Fruit fly (Drosophila melanogaster): Measurements from ENCODE around the gene Ca-beta.

The Ca-beta gene

DNA sequence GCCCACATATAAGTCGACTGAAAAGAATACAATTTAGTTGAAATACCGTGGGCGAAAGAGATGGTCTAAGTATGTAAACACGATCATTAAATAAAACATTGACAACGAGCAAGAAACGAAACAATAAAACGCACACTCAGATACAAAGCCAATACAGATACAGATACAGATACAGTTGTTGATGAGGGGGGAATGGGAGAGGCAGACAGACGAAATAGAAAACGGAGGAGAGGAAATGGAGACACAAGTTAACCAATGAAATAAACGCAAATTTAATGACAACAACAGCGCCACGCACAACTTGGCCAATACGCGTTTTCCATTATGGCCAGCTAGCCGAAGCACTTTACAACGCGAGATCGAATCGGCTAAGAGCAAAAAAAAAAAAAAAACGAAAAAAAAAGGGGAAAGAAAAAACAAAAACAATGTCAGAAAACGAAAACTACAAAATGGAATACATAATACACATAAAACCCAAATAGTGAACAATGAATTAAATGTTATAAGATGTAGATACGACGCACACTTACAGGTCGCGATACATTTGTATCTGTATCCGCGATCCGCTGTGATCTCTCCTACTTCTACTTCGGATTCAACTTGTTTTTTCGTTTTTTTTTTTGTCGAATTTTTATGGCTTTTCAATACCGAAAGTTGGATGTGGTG lies 25.7 kb upstream of the Ca-beta start (continued):
- TF ChIP-seq Nf-YC (tag; optimal IDR thresholded peaks at IDR 0.05) (peak; percentile 95), CG6813 (GFP tag; optimal IDR thresholded peaks at IDR 0.05) (no peak), Neu2 (GFP tag; optimal IDR thresholded peaks at IDR 0.05; ENCODE audit: borderline replicate concordance) (no peak), CG7987 (GFP tag; optimal IDR thresholded peaks at IDR 0.05) (no peak), Sin3A (optimal IDR thresholded peaks at IDR 0.05) (no peak), Nf-YB (GFP tag; optimal IDR thresholded peaks at IDR 0.05) (peak; percentile 90)

DNA sequence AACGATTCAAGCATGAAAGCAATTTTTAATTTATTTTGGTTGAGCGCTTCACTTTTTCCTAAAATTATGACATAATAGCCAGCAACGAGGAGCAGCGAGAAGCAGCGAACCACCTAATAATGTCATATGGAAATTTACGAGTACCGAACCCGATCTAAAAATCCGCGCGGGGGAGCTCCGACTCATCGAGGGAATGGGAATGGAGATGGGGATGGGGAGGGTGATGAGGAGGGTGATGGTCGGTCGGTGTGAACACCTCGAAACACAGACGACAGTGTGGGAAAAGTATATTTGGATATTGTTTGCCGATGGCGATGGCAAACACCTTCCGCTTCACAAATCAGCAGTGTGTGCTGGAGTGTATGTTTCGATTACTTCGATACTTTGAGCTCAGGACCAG lies 24.7 kb upstream of the Ca-beta start:
- TF ChIP-seq ssp (GFP tag; IDR thresholded peaks at IDR 0.05), result no peak
- TF ChIP-seq salm (tag; optimal IDR thresholded peaks at IDR 0.05), result no peak
- no peak for TF ChIP-seq CG6175 (GFP tag; IDR thresholded peaks at IDR 0.05)
- TF ChIP-seq MESR4 (GFP tag; optimal IDR thresholded peaks at IDR 0.05), result no peak
- no peak for TF ChIP-seq CG17361 (GFP tag; IDR thresholded peaks at IDR 0.05)
- TF ChIP-seq gcm2 (GFP tag; optimal IDR thresholded peaks at IDR 0.05), result no peak
- TF ChIP-seq CG12769 (tag; optimal IDR thresholded peaks at IDR 0.05), result peak; percentile 68
- no peak for TF ChIP-seq vnd (GFP tag; IDR thresholded peaks at IDR 0.05; ENCODE audit: partially characterized antibody)
- no peak for TF ChIP-seq Fer3 (tag; optimal IDR thresholded peaks at IDR 0.05)
- TF ChIP-seq CG4854 (GFP tag; optimal IDR thresholded peaks at IDR 0.05), result no peak
- TF ChIP-seq D19A (tag; optimal IDR thresholded peaks at IDR 0.05), result peak; percentile 53
- no peak for TF ChIP-seq Dad (GFP tag; optimal IDR thresholded peaks at IDR 0.05)
- TF ChIP-seq stc (GFP tag; IDR thresholded peaks at IDR 0.05), result no peak
- TF ChIP-seq Poxn (GFP tag; IDR thresholded peaks at IDR 0.05), result no peak
- TF ChIP-seq ci (GFP tag; IDR thresholded peaks at IDR 0.05), result no peak
- TF ChIP-seq CrebB (tag; optimal IDR thresholded peaks at IDR 0.05), result no peak
- no peak for TF ChIP-seq tna (GFP tag; IDR thresholded peaks at IDR 0.05; ENCODE audit: partially characterized antibody)
- no peak for TF ChIP-seq CG6854 (GFP tag; optimal IDR thresholded peaks at IDR 0.05)
- no peak for TF ChIP-seq pho (GFP tag; optimal IDR thresholded peaks at IDR 0.05)
- TF ChIP-seq Nf-YC (tag; optimal IDR thresholded peaks at IDR 0.05), result no peak
- TF ChIP-seq crol (GFP tag; IDR thresholded peaks at IDR 0.05), result peak; percentile 80
- TF ChIP-seq sr (GFP tag; IDR thresholded peaks at IDR 0.05), result 0 out of 3 replicates have a peak, but pooled peaks have one; percentile 18
- TF ChIP-seq H15 (GFP tag; IDR thresholded peaks at IDR 0.05), result no peak
- no peak for TF ChIP-seq cato (GFP tag; optimal IDR thresholded peaks at IDR 0.05; ENCODE audit: borderline replicate concordance)
- no peak for TF ChIP-seq CG6791 (GFP tag; IDR thresholded peaks at IDR 0.05; ENCODE audit: partially characterized antibody)
- TF ChIP-seq knrl (GFP tag; IDR thresholded peaks at IDR 0.05; ENCODE audit: partially characterized antibody), result no peak
- no peak for TF ChIP-seq Lhr (GFP tag; optimal IDR thresholded peaks at IDR 0.05)
- TF ChIP-seq CG9215 (GFP tag; IDR thresholded peaks at IDR 0.05), result no peak
- no peak for TF ChIP-seq pros (GFP tag; optimal IDR thresholded peaks at IDR 0.05)
- no peak for TF ChIP-seq Ada2b (GFP tag; IDR thresholded peaks at IDR 0.05)
- no peak for TF ChIP-seq Oli (tag; optimal IDR thresholded peaks at IDR 0.05)
- no peak for TF ChIP-seq CG10543 (GFP tag; optimal IDR thresholded peaks at IDR 0.05)
- TF ChIP-seq stwl (tag; optimal IDR thresholded peaks at IDR 0.05), result peak; percentile 1
- no peak for TF ChIP-seq CTCF (GFP tag; optimal IDR thresholded peaks at IDR 0.05)
- TF ChIP-seq tx (GFP tag; optimal IDR thresholded peaks at IDR 0.05), result no peak
- no peak for TF ChIP-seq CkIIα-i1 (GFP tag; IDR thresholded peaks at IDR 0.05)
- peak in 1 of 2 experiments; percentile 57 for TF ChIP-seq Pdp1 (GFP tag; optimal IDR thresholded peaks at IDR 0.05)
- no peak for TF ChIP-seq CG8290 (GFP tag; optimal IDR thresholded peaks at IDR 0.05)
- no peak for TF ChIP-seq CG8290 (tag; optimal IDR thresholded peaks at IDR 0.05)
- TF ChIP-seq CG4820 (GFP tag; optimal IDR thresholded peaks at IDR 0.05), result no peak
